Worm (Caenorhabditis elegans) whole organism, L4/young adult: ENCODE results near the gene F58H1.7.

Experiments used
- W03F9.2 ChIP-seq: fragments of 150-350 bp; optimal IDR thresholded peaks from 2 replicates; lab custom pipeline; 2014; ENCODE audit warnings: missing biosample characterization, missing genetic modification characterization
- dao-5 ChIP-seq: sonication (generic microtip); optimal IDR thresholded peaks from 2 replicates; lab custom pipeline; 2016; ENCODE audit warnings: missing genotype, missing genetic modification characterization, moderate library complexity, missing compliant biosample characterization
- him-1 ChIP-seq: sonication (generic microtip); optimal IDR thresholded peaks from 2 replicates; lab custom pipeline; 2016; ENCODE audit warnings: missing genotype, missing genetic modification reagents, missing genetic modification characterization, missing compliant biosample characterization

F58H1.7 gene

ce11 chrV:11986078-11986869, 21.7 kb upstream of the F58H1.7 start:
- TF ChIP-seq him-1 (no peak), W03F9.2 (no peak), dao-5 (tag; lab: Kevin White, UChicago) (no peak)

ce11 chrV:11985384-11985783, 20.8 kb upstream of the F58H1.7 start, which contains the start of gene mans-2:
Gene mans-2, minus strand, starts transcription at chrV:11985484.
- TF ChIP-seq him-1 (no peak), dao-5 (tag; lab: Kevin White, UChicago) (no peak), W03F9.2 (no peak)

DNA sequence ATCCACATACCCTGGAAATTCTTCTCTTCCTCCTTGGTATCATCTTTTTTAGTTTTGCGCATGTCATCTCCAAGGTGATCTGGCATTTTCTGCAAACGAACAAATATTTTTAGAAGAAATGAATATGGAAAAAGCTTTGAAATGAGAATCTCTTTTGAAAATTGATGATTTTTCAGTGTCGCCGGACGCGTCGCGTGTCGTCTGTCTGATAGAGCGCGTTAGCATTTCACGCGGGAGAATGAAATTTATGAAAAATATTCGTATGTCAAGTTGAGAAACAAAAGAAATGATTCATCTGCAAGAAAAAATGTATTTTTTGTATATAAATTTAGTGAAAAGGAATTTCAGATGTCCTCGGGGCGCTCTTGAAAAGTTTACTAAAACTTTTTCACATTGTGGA, 17.7 kb upstream of the F58H1.7 start, which contains the start of gene rpt-1:
Gene rpt-1, minus strand, starts transcription at position 89 of the 400 bp plus-strand sequence.
- TF ChIP-seq W03F9.2 = peak; percentile 68
- no peak for TF ChIP-seq him-1

DNA sequence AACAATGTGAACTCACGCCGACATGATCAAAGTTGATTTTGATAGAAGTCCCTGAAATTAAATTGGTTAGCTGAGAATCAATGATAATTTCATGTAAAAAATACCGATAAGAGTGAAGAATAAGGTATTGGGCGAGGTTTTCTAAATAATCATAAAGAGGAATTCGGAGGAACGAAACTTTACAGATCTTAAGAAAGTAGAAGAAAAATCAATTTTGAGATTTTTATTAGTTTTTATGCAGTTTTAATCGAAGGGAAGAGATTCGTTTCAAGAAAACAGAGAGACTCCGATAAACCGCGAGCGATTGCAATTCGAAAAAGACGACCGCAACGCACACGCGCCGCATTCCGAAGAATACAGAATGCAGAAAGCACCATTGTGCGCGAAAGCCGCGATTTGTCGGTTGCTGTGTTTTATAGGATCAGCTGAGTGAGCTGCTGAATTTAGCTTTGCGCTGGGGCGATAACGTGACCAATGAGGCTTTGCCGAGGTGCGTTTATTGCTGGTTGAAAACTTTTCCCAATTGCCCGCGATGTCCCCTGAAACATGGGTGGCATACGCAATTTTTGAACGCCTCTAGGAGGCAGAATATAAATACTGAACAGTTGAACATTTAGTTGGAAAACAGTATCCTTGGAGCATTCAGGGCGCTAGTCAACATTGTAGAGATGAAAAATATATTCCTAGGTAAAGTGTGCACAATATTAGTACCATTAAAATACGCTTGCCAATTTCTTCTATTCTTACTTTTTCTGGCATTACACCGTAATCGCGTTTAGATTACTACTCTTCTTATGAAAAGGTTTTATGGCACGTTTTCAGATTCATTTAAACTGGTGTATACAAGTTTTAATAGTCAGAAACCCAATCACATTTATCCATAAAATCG, 15.3 kb upstream of the F58H1.7 start, which contains the start of gene snr-4:
Gene snr-4, minus strand, starts transcription at position 51 of the 889 bp plus-strand sequence.
- peak; percentile 57 for TF ChIP-seq W03F9.2
- TF ChIP-seq him-1 = peak; percentile 91
- peak; percentile 78 for TF ChIP-seq dao-5 (tag; lab: Kevin White, UChicago)

ce11 chrV:11978179-11978578, 13.6 kb upstream of the F58H1.7 start, which contains the start of gene mif-2:
Gene mif-2, minus strand, starts transcription at chrV:11978459.
- TF ChIP-seq dao-5 (tag; lab: Kevin White, UChicago) = no peak
- TF ChIP-seq W03F9.2 = no peak
- no peak for TF ChIP-seq him-1

- no peak for TF ChIP-seq him-1
- TF ChIP-seq W03F9.2 = no peak
- no peak for TF ChIP-seq dao-5 (tag; lab: Kevin White, UChicago)
Measured at ce11 chrV:11976734-11977133, 12.1 kb upstream of the F58H1.7 start.

DNA sequence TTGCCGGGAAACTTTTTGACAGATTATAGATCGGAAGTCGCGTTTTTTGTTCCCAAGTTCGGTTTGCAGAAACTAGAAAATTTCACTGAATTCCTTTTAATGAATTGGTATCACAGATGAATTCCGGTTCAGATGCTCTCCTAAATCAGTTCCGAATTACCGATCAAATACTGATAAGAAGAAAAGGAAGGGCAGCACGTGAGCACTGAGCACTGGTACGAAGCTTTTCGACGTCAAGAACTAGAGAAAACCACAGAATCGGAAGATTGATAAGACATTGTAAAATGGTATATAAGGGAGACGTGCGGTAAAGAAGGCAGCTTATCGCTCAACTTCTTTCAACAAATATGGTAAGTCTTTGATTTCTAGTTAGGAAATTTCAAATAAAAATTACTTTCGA, 10.6 kb upstream of the F58H1.7 start, which contains the start of gene cpr-1:
Gene cpr-1, plus strand, starts transcription at position 319 of the 400 bp plus-strand sequence.
- TF ChIP-seq him-1 (no peak), W03F9.2 (no peak), dao-5 (tag; lab: Kevin White, UChicago) (no peak)

DNA sequence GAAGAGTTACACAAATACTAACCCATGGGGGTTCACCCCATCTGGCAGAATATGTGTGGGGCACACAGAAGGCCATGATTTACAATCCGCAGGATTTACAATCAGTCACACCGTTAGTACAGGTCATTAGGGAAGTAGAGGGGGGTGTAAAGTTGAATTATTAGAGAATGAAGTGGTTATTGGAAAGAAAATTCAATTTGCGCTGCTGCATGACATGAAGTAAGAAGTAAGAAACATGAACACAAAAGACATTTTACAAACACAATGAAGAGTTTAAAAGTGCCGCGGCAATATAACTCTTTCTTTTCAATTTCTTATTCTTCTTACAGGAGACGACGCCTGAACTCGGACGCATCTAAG, 3.8 kb downstream of the F58H1.7 start:
- TF ChIP-seq him-1 (no peak), dao-5 (tag; lab: Kevin White, UChicago) (no peak), W03F9.2 (no peak)

ce11 chrV:11960084-11960830, 4.4 kb downstream of the F58H1.7 start:
- TF ChIP-seq him-1 (no peak), dao-5 (tag; lab: Kevin White, UChicago) (no peak), W03F9.2 (no peak)

DNA sequence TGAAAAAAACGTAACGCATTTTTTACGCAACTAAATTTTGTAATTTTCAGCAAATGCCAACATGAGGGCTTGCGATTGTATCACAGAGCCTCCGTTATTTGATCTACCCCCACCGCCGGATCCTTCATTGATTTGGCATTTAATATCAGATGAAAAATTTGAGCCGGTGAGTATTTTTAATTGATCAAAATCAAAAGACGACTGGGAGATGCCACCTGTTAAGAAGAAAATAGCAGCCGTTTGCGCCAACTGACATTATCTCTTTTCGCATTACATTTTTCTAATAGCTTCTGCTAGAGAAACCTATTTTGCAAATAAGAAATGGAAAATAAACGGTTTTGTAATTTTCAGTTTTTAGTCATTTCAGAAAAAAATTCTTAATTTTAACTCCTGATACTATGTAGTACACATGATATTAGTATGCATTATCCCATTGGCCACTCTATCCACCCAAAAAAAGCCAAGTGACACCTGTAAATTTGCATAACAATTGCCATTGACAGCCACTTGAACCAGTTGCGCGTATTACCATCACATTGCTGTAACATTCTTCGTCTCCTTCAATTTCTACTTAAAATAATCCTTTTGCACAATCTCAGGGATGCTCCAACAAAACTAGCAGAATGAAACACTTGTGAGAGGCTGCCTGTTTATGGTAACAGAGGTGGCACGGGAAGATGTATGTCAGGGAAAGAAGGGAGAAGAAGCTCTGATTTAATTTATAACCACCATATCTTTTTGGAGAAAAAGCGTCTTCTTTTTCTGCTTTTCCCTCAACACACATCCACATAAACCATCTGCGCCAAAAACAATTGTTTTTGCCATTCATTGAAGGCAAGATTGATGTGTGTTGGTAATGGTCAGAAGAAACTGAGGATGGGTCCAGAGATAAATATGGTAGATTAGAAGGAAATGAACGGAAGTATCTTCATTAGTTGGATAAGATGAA, 6.0 kb downstream of the F58H1.7 start, which contains the start of gene F58H1.5:
Gene F58H1.5, plus strand, starts transcription at position 51 of the 949 bp plus-strand sequence.
- TF ChIP-seq him-1 = no peak
- no peak for TF ChIP-seq dao-5 (tag; lab: Kevin White, UChicago)
- TF ChIP-seq W03F9.2 = no peak

DNA sequence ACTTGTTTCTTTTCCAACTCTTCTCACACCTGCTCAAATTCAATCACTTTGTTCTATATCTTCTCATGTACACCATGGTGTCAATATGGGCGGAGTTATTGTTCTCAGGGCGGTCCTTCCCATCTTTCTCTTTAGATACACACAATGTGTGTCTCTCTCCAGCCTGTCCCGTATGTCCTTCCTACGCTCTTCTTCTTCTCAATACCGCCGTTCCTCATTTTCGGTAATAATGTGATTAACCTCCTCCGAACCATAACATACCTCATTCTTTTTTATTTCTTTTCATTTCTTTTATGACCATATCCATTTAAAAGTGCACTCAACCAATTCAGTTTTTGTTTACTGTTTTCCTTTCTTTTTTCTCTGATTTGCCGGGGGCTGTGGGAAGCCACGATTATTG, 9.0 kb downstream of the F58H1.7 start:
- no peak for TF ChIP-seq W03F9.2
- TF ChIP-seq dao-5 (tag; lab: Kevin White, UChicago) = no peak
- TF ChIP-seq him-1 = no peak

- TF ChIP-seq dao-5 (tag; lab: Kevin White, UChicago) = no peak
- TF ChIP-seq him-1 = no peak
- TF ChIP-seq W03F9.2 = no peak
Measured at ce11 chrV:11953621-11954020, 11.0 kb downstream of the F58H1.7 start.
